Worm (Caenorhabditis elegans) whole organism, L4 larva: ENCODE results near the gene T14G8.2.

ENCODE experiments used
- D1046.2 ChIP-seq: fragments of 200-800 bp; sonication (Bioruptor generic); IDR thresholded peaks from 2 replicates; pipeline ENCODE4 v1.3.6; 2022; ENCODE audit warnings: missing genetic modification characterization, missing compliant biosample characterization
- F37D6.2 ChIP-seq: sonication (generic microtip); optimal IDR thresholded peaks from 2 replicates; lab custom pipeline; 2016; ENCODE audit warnings: mild to moderate bottlenecking, missing genetic modification characterization, missing compliant biosample characterization
- F49E8.2 ChIP-seq: sonication (generic microtip); optimal IDR thresholded peaks from 2 replicates; lab custom pipeline; 2016; ENCODE audit warnings: missing compliant biosample characterization, mild to moderate bottlenecking, missing genetic modification characterization, borderline replicate concordance
- R02D3.7 ChIP-seq: fragments of 150-350 bp; sonication (generic microtip); optimal IDR thresholded peaks from 3 replicates; lab custom pipeline; 2014; ENCODE audit warnings: missing biosample characterization, missing genetic modification characterization
- T20F7.1 ChIP-seq: fragments of 200-800 bp; sonication (Bioruptor generic); optimal IDR thresholded peaks from 2 replicates; lab custom pipeline; 2018; ENCODE audit warnings: mild to moderate bottlenecking, missing genetic modification characterization, missing compliant biosample characterization
- Y105C5A.15 ChIP-seq: fragments of 200-800 bp; sonication (Bioruptor generic); IDR thresholded peaks from 2 replicates; pipeline ENCODE4 v1.3.6; 2022; ENCODE audit warnings: missing genetic modification characterization, missing compliant biosample characterization
- Y48G9A.11 ChIP-seq: fragments of 200-800 bp; sonication (Bioruptor generic); IDR thresholded peaks from 2 replicates; pipeline ENCODE4 v1.3.6; 2022; ENCODE audit warnings: missing genetic modification reagents, missing genetic modification characterization, missing compliant biosample characterization
- Y5F2A.4 ChIP-seq: fragments of 200-800 bp; sonication (Bioruptor generic); optimal IDR thresholded peaks from 2 replicates; lab custom pipeline; 2018; ENCODE audit warnings: mild to moderate bottlenecking, missing genetic modification characterization, missing compliant biosample characterization
- Y75B8A.6 ChIP-seq: fragments of 200-800 bp; sonication (Bioruptor generic); IDR thresholded peaks from 2 replicates; pipeline ENCODE4 v1.3.6; 2022; ENCODE audit warnings: missing genetic modification reagents, missing genetic modification characterization, missing compliant biosample characterization
- attf-4 ChIP-seq: sonication (generic microtip); optimal IDR thresholded peaks from 3 replicates; lab custom pipeline; 2017; ENCODE audit warnings: missing biosample characterization, missing genetic modification characterization
- ceh-20 ChIP-seq: fragments of 200-800 bp; sonication (Bioruptor generic); IDR thresholded peaks from 2 replicates; pipeline ENCODE4 v1.3.6; 2022; ENCODE audit warnings: missing genetic modification reagents, missing genetic modification characterization, missing compliant biosample characterization
- ceh-32 ChIP-seq: sonication (generic microtip); optimal IDR thresholded peaks from 2 replicates; lab custom pipeline; 2016; ENCODE audit warnings: mild to moderate bottlenecking, missing genetic modification characterization, missing compliant biosample characterization; ENCODE audit not compliant: poor library complexity
- cey-2 ChIP-seq: sonication (generic microtip); optimal IDR thresholded peaks from 3 replicates; lab custom pipeline; 2017; ENCODE audit warnings: missing genetic modification characterization, mild to moderate bottlenecking, missing compliant biosample characterization, antibody characterized with exemption, borderline replicate concordance; ENCODE audit not compliant: insufficient read depth
- ctbp-1 ChIP-seq: fragments of 200-800 bp; sonication (Bioruptor generic); IDR thresholded peaks from 2 replicates; pipeline ENCODE4 v1.3.6; 2022; ENCODE audit warnings: missing genetic modification reagents, missing genetic modification characterization, missing compliant biosample characterization
- daf-12 ChIP-seq: fragments of 150-350 bp; optimal IDR thresholded peaks from 2 replicates; lab custom pipeline; 2014; ENCODE audit warnings: missing biosample characterization, missing genetic modification reagents, missing genetic modification characterization
- daf-8 ChIP-seq: fragments of 200-800 bp; sonication (Bioruptor generic); IDR thresholded peaks from 2 replicates; pipeline ENCODE4 v1.3.6; 2022; ENCODE audit warnings: missing genetic modification characterization, missing compliant biosample characterization
- dmd-9 ChIP-seq: fragments of 200-800 bp; sonication (Bioruptor generic); IDR thresholded peaks from 2 replicates; pipeline ENCODE4 v1.3.6; 2022; ENCODE audit warnings: missing genetic modification reagents, missing genetic modification characterization, missing compliant biosample characterization
- dve-1 ChIP-seq: sonication (generic microtip); optimal IDR thresholded peaks from 2 replicates; lab custom pipeline; 2017; ENCODE audit warnings: antibody characterized with exemption, mild to moderate bottlenecking, missing genetic modification characterization, missing compliant biosample characterization; ENCODE audit not compliant: insufficient read depth
- egl-27 ChIP-seq: sonication (generic microtip); optimal IDR thresholded peaks from 3 replicates; lab custom pipeline; 2017; ENCODE audit warnings: missing biosample characterization, missing genetic modification reagents, missing genetic modification characterization
- fkh-10 ChIP-seq: fragments of 150-350 bp; optimal IDR thresholded peaks from 2 replicates; lab custom pipeline; 2014; ENCODE audit warnings: missing biosample characterization, missing genetic modification reagents, missing genetic modification characterization
- fos-1 ChIP-seq: fragments of 150-350 bp; optimal IDR thresholded peaks from 2 replicates; lab custom pipeline; 2014; ENCODE audit warnings: missing biosample characterization, missing genetic modification characterization
- gei-8 ChIP-seq: fragments of 200-800 bp; sonication (Bioruptor generic); optimal IDR thresholded peaks from 2 replicates; lab custom pipeline; 2018; ENCODE audit warnings: mild to moderate bottlenecking, missing genetic modification characterization, missing compliant biosample characterization
- hlh-11 ChIP-seq: fragments of 200-800 bp; sonication (Bioruptor generic); optimal IDR thresholded peaks from 2 replicates; lab custom pipeline; 2018; ENCODE audit warnings: mild to moderate bottlenecking, missing genetic modification characterization, missing compliant biosample characterization
- hlh-30 ChIP-seq: sonication (generic microtip); optimal IDR thresholded peaks from 2 replicates; lab custom pipeline; 2017; ENCODE audit warnings: antibody characterized with exemption, mild to moderate bottlenecking, missing genetic modification characterization, missing compliant biosample characterization; ENCODE audit not compliant: insufficient read depth
- jun-1 ChIP-seq: fragments of 150-350 bp; optimal IDR thresholded peaks from 2 replicates; lab custom pipeline; 2014; ENCODE audit warnings: missing biosample characterization, missing genetic modification reagents, missing genetic modification characterization
- lim-7 ChIP-seq: fragments of 200-800 bp; sonication (Bioruptor generic); IDR thresholded peaks from 2 replicates; pipeline ENCODE4 v1.3.6; 2022; ENCODE audit warnings: missing genetic modification characterization, missing compliant biosample characterization
- lin-1 ChIP-seq: fragments of 200-800 bp; sonication (Bioruptor generic); IDR thresholded peaks from 2 replicates; pipeline ENCODE4 v1.3.6; 2022; ENCODE audit warnings: missing genetic modification reagents, missing genetic modification characterization, missing compliant biosample characterization
- lin-13 ChIP-seq: fragments of 150-350 bp; optimal IDR thresholded peaks from 2 replicates; lab custom pipeline; 2014; ENCODE audit warnings: missing biosample characterization, missing genetic modification reagents, missing genetic modification characterization
- lin-38 ChIP-seq: fragments of 200-800 bp; sonication (Bioruptor generic); IDR thresholded peaks from 2 replicates; pipeline ENCODE4 v1.3.6; 2022; ENCODE audit warnings: missing genetic modification reagents, missing genetic modification characterization, missing compliant biosample characterization
- lin-39 ChIP-seq: fragments of 150-350 bp; optimal IDR thresholded peaks from 2 replicates; lab custom pipeline; 2014; ENCODE audit warnings: missing biosample characterization, missing genetic modification reagents, missing genetic modification characterization
- lir-3 ChIP-seq: sonication (generic microtip); optimal IDR thresholded peaks from 2 replicates; lab custom pipeline; 2016; ENCODE audit warnings: mild to moderate bottlenecking, missing genetic modification characterization, missing compliant biosample characterization
- madf-9 ChIP-seq: fragments of 200-800 bp; sonication (Bioruptor generic); conservative IDR thresholded peaks from 2 replicates; pipeline ENCODE4 v1.3.6; 2022; ENCODE audit warnings: missing genetic modification reagents, missing genetic modification characterization, missing compliant biosample characterization
- mxl-2 ChIP-seq: fragments of 200-800 bp; sonication (Bioruptor generic); conservative IDR thresholded peaks from 2 replicates; pipeline ENCODE4 v1.3.6; 2022; ENCODE audit warnings: missing genetic modification reagents, missing genetic modification characterization, missing compliant biosample characterization
- mxl-3 ChIP-seq: fragments of 200-800 bp; sonication (Bioruptor generic); optimal IDR thresholded peaks from 2 replicates; lab custom pipeline; 2018; ENCODE audit warnings: mild to moderate bottlenecking, missing genetic modification characterization, missing compliant biosample characterization
- nhr-102 ChIP-seq: sonication (generic microtip); optimal IDR thresholded peaks from 2 replicates; lab custom pipeline; 2016; ENCODE audit warnings: mild to moderate bottlenecking, missing genetic modification characterization, moderate library complexity, missing compliant biosample characterization
- nhr-111 ChIP-seq: fragments of 200-800 bp; sonication (Bioruptor generic); optimal IDR thresholded peaks from 2 replicates; lab custom pipeline; 2018; ENCODE audit warnings: mild to moderate bottlenecking, missing genetic modification characterization, missing compliant biosample characterization
- nhr-25 ChIP-seq: sonication (generic microtip); optimal IDR thresholded peaks from 2 replicates; lab custom pipeline; 2017; ENCODE audit warnings: missing genetic modification characterization, mild to moderate bottlenecking, missing compliant biosample characterization, antibody characterized with exemption, moderate library complexity, borderline replicate concordance; ENCODE audit not compliant: insufficient read depth
- nhr-6 ChIP-seq: fragments of 150-350 bp; optimal IDR thresholded peaks from 2 replicates; lab custom pipeline; 2014; ENCODE audit warnings: missing biosample characterization, missing genetic modification characterization
- php-3 ChIP-seq: fragments of 200-800 bp; sonication (Bioruptor generic); IDR thresholded peaks from 2 replicates; pipeline ENCODE4 v1.3.6; 2022; ENCODE audit warnings: missing genetic modification reagents, missing genetic modification characterization, missing compliant biosample characterization
- pqm-1 ChIP-seq: sonication (generic microtip); optimal IDR thresholded peaks from 2 replicates; lab custom pipeline; 2017; ENCODE audit warnings: missing biosample characterization, missing genetic modification characterization
- rbr-2 ChIP-seq: sonication (generic microtip); optimal IDR thresholded peaks from 2 replicates; lab custom pipeline; 2016; ENCODE audit warnings: missing genotype, missing genetic modification characterization, missing compliant biosample characterization
- sdz-12 ChIP-seq: fragments of 200-800 bp; sonication (Bioruptor generic); optimal IDR thresholded peaks from 2 replicates; lab custom pipeline; 2018; ENCODE audit warnings: mild to moderate bottlenecking, missing genetic modification characterization, missing compliant biosample characterization
- skn-1 ChIP-seq: fragments of 150-350 bp; optimal IDR thresholded peaks from 2 replicates; lab custom pipeline; 2014; ENCODE audit warnings: missing biosample characterization, missing genetic modification characterization
- spr-3 ChIP-seq: fragments of 200-800 bp; sonication (Bioruptor generic); optimal IDR thresholded peaks from 2 replicates; lab custom pipeline; 2018; ENCODE audit warnings: mild to moderate bottlenecking, missing genetic modification characterization, missing compliant biosample characterization
- tag-97 ChIP-seq: fragments of 200-800 bp; sonication (Bioruptor generic); IDR thresholded peaks from 2 replicates; pipeline ENCODE4 v1.3.6; 2022; ENCODE audit warnings: missing genetic modification characterization, missing compliant biosample characterization
- unc-39 ChIP-seq: sonication (generic microtip); optimal IDR thresholded peaks from 2 replicates; lab custom pipeline; 2017; ENCODE audit warnings: missing biosample characterization, missing genetic modification characterization
- unc-62 ChIP-seq, 3 experiments: fragments of 150-350 bp in 1 of 3; sonication (generic microtip); optimal IDR thresholded peaks in 2 of 3; peaks in 1 of 3; 1 replicate in 1 of 3; 2 replicates in 2 of 3; lab custom pipeline; 2014 to 2017; ENCODE audit warnings: missing biosample characterization in 3 of 3, missing genetic modification characterization in 3 of 3, missing genetic modification reagents in 3 of 3, missing genotype in 1 of 3
- zfp-3 ChIP-seq: fragments of 200-800 bp; sonication (Bioruptor generic); conservative IDR thresholded peaks from 2 replicates; pipeline ENCODE4 v1.3.6; 2022; ENCODE audit warnings: missing genetic modification reagents, missing genetic modification characterization, missing compliant biosample characterization
- zip-11 ChIP-seq: fragments of 200-800 bp; sonication (Bioruptor generic); IDR thresholded peaks from 2 replicates; pipeline ENCODE4 v1.3.6; 2022; ENCODE audit warnings: missing genetic modification characterization, missing compliant biosample characterization

Gene T14G8.2

DNA sequence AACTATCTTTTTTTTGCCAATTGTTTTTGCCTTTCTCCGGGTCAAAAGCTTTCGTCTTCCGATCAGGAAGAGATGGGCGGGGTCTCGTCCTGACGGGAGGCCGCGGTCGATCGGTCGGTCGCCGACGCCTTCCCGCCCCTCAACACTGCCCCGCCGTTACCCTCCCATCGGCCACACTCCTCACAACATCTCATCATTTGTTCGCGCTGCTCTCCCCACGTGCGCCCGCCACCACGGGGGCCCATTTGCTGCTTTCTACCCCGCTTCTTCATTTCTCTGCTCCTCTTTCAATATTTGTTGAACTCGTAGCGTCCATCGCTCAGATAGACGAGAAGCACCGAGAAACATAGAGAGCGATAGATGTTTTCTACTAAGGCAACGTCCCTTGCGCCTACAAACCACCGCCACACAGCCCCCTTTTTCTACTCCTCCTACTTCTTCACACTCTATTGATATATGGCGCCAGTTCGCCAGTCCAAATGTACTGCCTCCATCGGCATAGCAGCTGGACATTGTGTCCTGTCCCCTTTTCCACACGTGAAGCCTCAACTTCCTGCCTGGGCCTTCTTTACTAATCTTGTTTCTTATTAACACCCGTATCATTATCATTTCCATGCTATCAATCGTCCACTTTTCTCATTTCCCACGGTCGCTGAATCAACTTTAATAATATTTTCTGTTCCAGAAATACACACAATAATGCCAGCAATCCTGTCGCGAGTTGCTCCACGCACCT is 19.2 kb downstream of the T14G8.2 start, which contains the start of gene bcat-1 (continued):
- TF ChIP-seq ctbp-1 (GFP tag; lab: Robert Waterston, UW): peak; percentile 55; the same call in 1 of the 2 replicates
- TF ChIP-seq madf-9 (GFP tag; lab: Robert Waterston, UW): no peak
- no peak for TF ChIP-seq daf-8
- TF ChIP-seq Y75B8A.6 (GFP tag; lab: Robert Waterston, UW): no peak
- TF ChIP-seq nhr-6: no peak
- no peak for TF ChIP-seq lin-39 (tag; lab: Kevin White, UChicago)
- peak; percentile 90 for TF ChIP-seq hlh-11 (tag; lab: Kevin White, UChicago)
- TF ChIP-seq nhr-111 (GFP tag; lab: Kevin White, UChicago): no peak
- no peak for TF ChIP-seq nhr-102 (tag; lab: Kevin White, UChicago)
- TF ChIP-seq D1046.2: no peak
- peak; percentile 64 for TF ChIP-seq spr-3
- no peak for TF ChIP-seq cey-2
- no peak for TF ChIP-seq zfp-3 (GFP tag; lab: Robert Waterston, UW)
- no peak for TF ChIP-seq tag-97 (GFP tag; lab: Robert Waterston, UW)
- TF ChIP-seq Y48G9A.11 (GFP tag; lab: Robert Waterston, UW): no peak
- no peak for TF ChIP-seq fos-1 (tag; lab: Kevin White, UChicago)
- no peak for TF ChIP-seq egl-27 (tag; lab: Kevin White, UChicago)
- peak in 1 of 2 experiments; percentile 51 for TF ChIP-seq unc-62 (GFP tag; optimal IDR thresholded peaks at IDR 0.05 in 1 of 2; lab: Kevin White, UChicago)
- no peak for TF ChIP-seq unc-62 (tag; optimal IDR thresholded peaks at IDR 0.05; lab: Kevin White, UChicago)
- TF ChIP-seq sdz-12 (GFP tag; lab: Kevin White, UChicago): no peak
- TF ChIP-seq fkh-10 (GFP tag; lab: Kevin White, UChicago): no peak
- no peak for TF ChIP-seq lim-7
- no peak for TF ChIP-seq F49E8.2
- TF ChIP-seq lin-1 (GFP tag; lab: Robert Waterston, UW): no peak
- TF ChIP-seq lin-38: peak; percentile 44
- no peak for TF ChIP-seq lin-13 (GFP tag; lab: Kevin White, UChicago)
- TF ChIP-seq dve-1 (tag; lab: Kevin White, UChicago): peak; percentile 64
- peak; percentile 92 for TF ChIP-seq mxl-3
- TF ChIP-seq php-3 (GFP tag; lab: Robert Waterston, UW): peak; percentile 68
- no peak for TF ChIP-seq Y5F2A.4 (GFP tag; lab: Kevin White, UChicago)
- no peak for TF ChIP-seq Y105C5A.15
- TF ChIP-seq skn-1 (tag; lab: Kevin White, UChicago): no peak
- TF ChIP-seq dmd-9 (GFP tag; lab: Robert Waterston, UW): no peak
- no peak for TF ChIP-seq zip-11 (GFP tag; lab: Robert Waterston, UW)
- TF ChIP-seq ceh-32 (tag; lab: Kevin White, UChicago): no peak
- TF ChIP-seq pqm-1: no peak
- no peak for TF ChIP-seq nhr-25 (tag; lab: Kevin White, UChicago)
- no peak for TF ChIP-seq mxl-2 (GFP tag; lab: Robert Waterston, UW)
- TF ChIP-seq unc-39: no peak
- peak; percentile 49 for TF ChIP-seq gei-8 (GFP tag; lab: Kevin White, UChicago)
- TF ChIP-seq lir-3 (tag; lab: Kevin White, UChicago): no peak
- TF ChIP-seq jun-1: no peak
- peak; percentile 64 for TF ChIP-seq rbr-2 (tag; lab: Kevin White, UChicago)
- no peak for TF ChIP-seq T20F7.1 (GFP tag; lab: Kevin White, UChicago)
- TF ChIP-seq F37D6.2: peak; percentile 45
- peak; percentile 51 for TF ChIP-seq ceh-20 (GFP tag; lab: Robert Waterston, UW)
- TF ChIP-seq attf-4 (tag; lab: Kevin White, UChicago): no peak
- TF ChIP-seq hlh-30: peak; percentile 91
- TF ChIP-seq daf-12: no peak
- no peak for TF ChIP-seq R02D3.7 (tag; lab: Kevin White, UChicago)
